Worm (Caenorhabditis elegans): ENCODE measurements around the gene mop-25.1.

Gene mop-25.1

DNA sequence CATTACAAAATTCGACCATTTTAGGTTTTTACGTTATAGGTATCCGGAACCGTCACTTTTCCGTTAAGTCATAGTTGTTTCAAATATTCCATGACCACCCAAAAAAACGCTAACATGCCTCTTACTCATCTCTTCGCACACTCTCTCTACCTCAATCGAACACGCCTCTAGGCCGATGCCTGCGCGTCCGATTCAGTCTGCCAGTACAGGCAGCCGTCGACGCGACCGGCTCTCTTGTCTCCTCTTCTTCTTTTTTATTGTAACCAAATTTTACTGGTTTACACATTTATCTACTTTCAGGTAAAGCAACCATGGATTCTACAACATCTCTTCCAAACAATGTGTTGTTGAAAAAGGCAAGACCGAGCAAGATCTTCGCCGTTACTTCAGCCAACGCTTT lies at the start of gene mop-25.1:
TSS of gene mop-25.1 (plus strand) at position 301 of the 400 bp plus-strand sequence.
- no peak for TF ChIP-seq hmg-4 (GFP tag; optimal IDR thresholded peaks at IDR 0.05)
- no peak for TF ChIP-seq B0310.2 (tag; optimal IDR thresholded peaks at IDR 0.05)

ce11 chrX:3966332-3966731 lies 45.7 kb upstream of the mop-25.1 start, which contains the start of gene C16B8.2:
Gene C16B8.2 (minus strand): TSS chrX:3966432.
- TF ChIP-seq tbx-37 (GFP tag; conservative IDR thresholded peaks at IDR 0.05) (no peak), tbx-11 (GFP tag; IDR thresholded peaks at IDR 0.05) (no peak), ceh-36 (tag; optimal IDR thresholded peaks at IDR 0.05) (no peak), F13C5.2 (tag; optimal IDR thresholded peaks at IDR 0.05) (no peak), hmg-4 (GFP tag; optimal IDR thresholded peaks at IDR 0.05) (no peak), hmbx-1 (tag; optimal IDR thresholded peaks at IDR 0.05) (no peak), hnd-1 (tag; optimal IDR thresholded peaks at IDR 0.05) (no peak), ama-1 (optimal IDR thresholded peaks at IDR 0.05) (no peak), flt-1 (GFP tag; IDR thresholded peaks at IDR 0.05) (no peak), scrt-1 (GFP tag; IDR thresholded peaks at IDR 0.05) (no peak), ceh-13 (GFP tag; optimal IDR thresholded peaks at IDR 0.05) (no peak), aly-1 (tag; optimal IDR thresholded peaks at IDR 0.05) (no peak), pes-1 (GFP tag; IDR thresholded peaks at IDR 0.05) (no peak), ets-7 (tag; optimal IDR thresholded peaks at IDR 0.05) (no peak), B0310.2 (tag; optimal IDR thresholded peaks at IDR 0.05) (no peak), tra-4 (tag; optimal IDR thresholded peaks at IDR 0.05) (no peak), sea-1 (GFP tag; conservative IDR thresholded peaks at IDR 0.05) (no peak)

- TF ChIP-seq F13C5.2 (tag; optimal IDR thresholded peaks at IDR 0.05) (no peak), hnd-1 (tag; optimal IDR thresholded peaks at IDR 0.05) (no peak), scrt-1 (GFP tag; IDR thresholded peaks at IDR 0.05) (no peak), B0310.2 (tag; optimal IDR thresholded peaks at IDR 0.05) (no peak), aly-1 (tag; optimal IDR thresholded peaks at IDR 0.05) (no peak), ama-1 (optimal IDR thresholded peaks at IDR 0.05) (no peak), tbx-11 (GFP tag; IDR thresholded peaks at IDR 0.05) (no peak), sea-1 (GFP tag; conservative IDR thresholded peaks at IDR 0.05) (no peak), ceh-13 (GFP tag; optimal IDR thresholded peaks at IDR 0.05) (no peak), ets-7 (tag; optimal IDR thresholded peaks at IDR 0.05) (no peak), hmg-4 (GFP tag; optimal IDR thresholded peaks at IDR 0.05) (no peak), pes-1 (GFP tag; IDR thresholded peaks at IDR 0.05) (no peak), tra-4 (tag; optimal IDR thresholded peaks at IDR 0.05) (no peak), tbx-37 (GFP tag; conservative IDR thresholded peaks at IDR 0.05) (no peak), ceh-36 (tag; optimal IDR thresholded peaks at IDR 0.05) (no peak), flt-1 (GFP tag; IDR thresholded peaks at IDR 0.05) (no peak), hmbx-1 (tag; optimal IDR thresholded peaks at IDR 0.05) (no peak)
These were observed 43.6 kb upstream of the mop-25.1 start, which contains the start of gene C16B8.3 for ce11 chrX:3968209-3968960. Gene C16B8.3 (minus strand): TSS chrX:3968634.

DNA sequence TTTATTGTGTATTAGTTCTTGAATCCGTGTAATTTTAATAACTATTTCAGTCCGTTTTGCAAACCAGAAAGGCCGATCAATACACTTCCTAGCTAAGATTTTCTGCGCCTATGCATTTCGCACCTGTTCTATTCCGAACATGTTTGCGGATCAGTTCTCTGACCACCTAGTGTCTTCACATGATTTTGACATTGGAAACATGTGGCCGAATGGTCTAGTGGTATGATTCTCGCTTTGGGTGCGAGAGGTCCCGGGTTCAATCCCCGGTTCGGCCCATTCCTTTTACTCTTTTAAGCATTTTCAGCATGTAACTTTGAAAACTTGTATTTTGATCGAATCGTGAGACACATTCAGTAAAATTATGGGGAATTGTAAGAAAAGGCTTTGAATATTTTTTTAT lies 42.7 kb upstream of the mop-25.1 start:
- TF ChIP-seq B0310.2 (tag; optimal IDR thresholded peaks at IDR 0.05) (no peak), ceh-13 (GFP tag; optimal IDR thresholded peaks at IDR 0.05) (peak; percentile 31), sea-1 (GFP tag; conservative IDR thresholded peaks at IDR 0.05) (peak; percentile 80), tbx-11 (GFP tag; IDR thresholded peaks at IDR 0.05) (peak; percentile 80), scrt-1 (GFP tag; IDR thresholded peaks at IDR 0.05) (peak; percentile 84), ceh-36 (tag; optimal IDR thresholded peaks at IDR 0.05) (peak; percentile 56), hmg-4 (GFP tag; optimal IDR thresholded peaks at IDR 0.05) (no peak), flt-1 (GFP tag; IDR thresholded peaks at IDR 0.05) (peak; percentile 81), pes-1 (GFP tag; IDR thresholded peaks at IDR 0.05) (peak; percentile 87), F13C5.2 (tag; optimal IDR thresholded peaks at IDR 0.05) (no peak), tbx-37 (GFP tag; conservative IDR thresholded peaks at IDR 0.05) (peak; percentile 84), hmbx-1 (tag; optimal IDR thresholded peaks at IDR 0.05) (no peak), ets-7 (tag; optimal IDR thresholded peaks at IDR 0.05) (no peak), hnd-1 (tag; optimal IDR thresholded peaks at IDR 0.05) (no peak), tra-4 (tag; optimal IDR thresholded peaks at IDR 0.05) (no peak), aly-1 (tag; optimal IDR thresholded peaks at IDR 0.05) (no peak), ama-1 (optimal IDR thresholded peaks at IDR 0.05) (no peak)

- TF ChIP-seq tbx-37 (GFP tag; conservative IDR thresholded peaks at IDR 0.05) (peak; percentile 89), scrt-1 (GFP tag; IDR thresholded peaks at IDR 0.05) (peak; percentile 90), pes-1 (GFP tag; IDR thresholded peaks at IDR 0.05) (peak; percentile 96), hmbx-1 (tag; optimal IDR thresholded peaks at IDR 0.05) (peak; percentile 77), ama-1 (optimal IDR thresholded peaks at IDR 0.05) (peak; percentile 72), ceh-13 (GFP tag; optimal IDR thresholded peaks at IDR 0.05) (peak; percentile 69), sea-1 (GFP tag; conservative IDR thresholded peaks at IDR 0.05) (peak; percentile 94), B0310.2 (tag; optimal IDR thresholded peaks at IDR 0.05) (peak; percentile 83), tra-4 (tag; optimal IDR thresholded peaks at IDR 0.05) (peak; percentile 71), aly-1 (tag; optimal IDR thresholded peaks at IDR 0.05) (peak; percentile 92), tbx-11 (GFP tag; IDR thresholded peaks at IDR 0.05) (peak; percentile 96), ceh-36 (tag; optimal IDR thresholded peaks at IDR 0.05) (peak; percentile 90), hnd-1 (tag; optimal IDR thresholded peaks at IDR 0.05) (peak; percentile 80), hmg-4 (GFP tag; optimal IDR thresholded peaks at IDR 0.05) (peak; percentile 97), ets-7 (tag; optimal IDR thresholded peaks at IDR 0.05) (peak; percentile 85), flt-1 (GFP tag; IDR thresholded peaks at IDR 0.05) (peak; percentile 96), F13C5.2 (tag; optimal IDR thresholded peaks at IDR 0.05) (peak; percentile 95)
These were observed 42.0 kb upstream of the mop-25.1 start for ce11 chrX:3969980-3970403.

ce11 chrX:3970786-3971185 lies 41.2 kb upstream of the mop-25.1 start:
- TF ChIP-seq ceh-36 (tag; optimal IDR thresholded peaks at IDR 0.05), result no peak

- TF ChIP-seq B0310.2 (tag; optimal IDR thresholded peaks at IDR 0.05) (no peak), pes-1 (GFP tag; IDR thresholded peaks at IDR 0.05) (no peak), aly-1 (tag; optimal IDR thresholded peaks at IDR 0.05) (no peak)
These were observed 38.5 kb upstream of the mop-25.1 start, which contains the start of gene C16B8.4 for ce11 chrX:3973534-3973933. Gene C16B8.4 (minus strand): TSS chrX:3973634.

All from whole organism, early embryonic.